Fruit fly (Drosophila melanogaster) whole organism, embryonic: ENCODE results near the gene jb.

Source experiments
- CG10147 ChIP-seq: fragments of 200-800 bp; sonication (Bioruptor generic); optimal IDR thresholded peaks from 2 replicates; lab custom pipeline; 2019; ENCODE audit warnings: missing biosample characterization, mild to moderate bottlenecking, missing genetic modification characterization, moderate library complexity
- CG10274 ChIP-seq: fragments of 200-800 bp; sonication (Bioruptor generic); optimal IDR thresholded peaks from 3 replicates; lab custom pipeline; 2017; ENCODE audit warnings: missing biosample characterization, mild to moderate bottlenecking, missing genetic modification characterization
- CG11247 ChIP-seq: fragments of 200-800 bp; sonication (Bioruptor generic); IDR thresholded peaks from 2 replicates; pipeline ENCODE4 v1.3.6; 2022; ENCODE audit warnings: missing biosample characterization, missing genetic modification characterization
- CG13424 ChIP-seq: fragments of 200-800 bp; sonication (Bioruptor generic); optimal IDR thresholded peaks from 2 replicates; lab custom pipeline; 2019; ENCODE audit warnings: missing biosample characterization, mild to moderate bottlenecking, missing genetic modification characterization, moderate library complexity
- CG14860 ChIP-seq: fragments of 200-800 bp; sonication (Bioruptor generic); IDR thresholded peaks from 3 replicates; pipeline ENCODE4 v1.3.6; 2022; ENCODE audit warnings: missing biosample characterization, missing genetic modification characterization; ENCODE audit not compliant: partially characterized antibody
- CG15601 ChIP-seq: fragments of 200-800 bp; sonication (Bioruptor generic); optimal IDR thresholded peaks from 3 replicates; lab custom pipeline; 2019; ENCODE audit warnings: missing biosample characterization, mild to moderate bottlenecking, missing genetic modification characterization, moderate library complexity
- CG1602 ChIP-seq: fragments of 200-800 bp; sonication (Bioruptor generic); optimal IDR thresholded peaks from 3 replicates; lab custom pipeline; 2016; ENCODE audit warnings: missing biosample characterization, missing genetic modification characterization
- CG1603 ChIP-seq: fragments of 200-800 bp; sonication (Bioruptor generic); optimal IDR thresholded peaks from 2 replicates; lab custom pipeline; 2019; ENCODE audit warnings: missing biosample characterization, mild to moderate bottlenecking, missing genetic modification characterization, moderate library complexity
- CG16813 ChIP-seq: fragments of 200-800 bp; sonication (Bioruptor generic); IDR thresholded peaks from 3 replicates; pipeline ENCODE4 v1.3.6; 2022; ENCODE audit warnings: missing biosample characterization, missing genetic modification characterization; ENCODE audit not compliant: partially characterized antibody
- CG16863 ChIP-seq: fragments of 200-800 bp; sonication (Bioruptor generic); optimal IDR thresholded peaks from 3 replicates; lab custom pipeline; 2016; ENCODE audit warnings: missing biosample characterization, missing genetic modification characterization
- CG18011 ChIP-seq: fragments of 200-800 bp; sonication (Bioruptor generic); optimal IDR thresholded peaks from 2 replicates; lab custom pipeline; 2017; ENCODE audit warnings: missing biosample characterization, missing genetic modification characterization, mild to moderate bottlenecking, moderate library complexity, missing genotype
- CG2199 ChIP-seq: fragments of 200-800 bp; sonication (Bioruptor generic); IDR thresholded peaks from 3 replicates; pipeline ENCODE4 v1.3.6; 2022; ENCODE audit warnings: missing biosample characterization, missing genetic modification characterization
- CG2712 ChIP-seq: fragments of 200-800 bp; optimal IDR thresholded peaks from 3 replicates; lab custom pipeline; 2019; ENCODE audit warnings: missing biosample characterization, mild to moderate bottlenecking, missing genetic modification characterization, moderate library complexity
- CG31224 ChIP-seq: fragments of 200-800 bp; sonication (Bioruptor generic); IDR thresholded peaks from 2 replicates; pipeline ENCODE4 v1.3.6; 2022; ENCODE audit warnings: missing biosample characterization, missing genetic modification characterization
- CG31388 ChIP-seq: fragments of 200-800 bp; sonication (Bioruptor generic); optimal IDR thresholded peaks from 2 replicates; lab custom pipeline; 2016; ENCODE audit warnings: missing biosample characterization, missing genetic modification characterization
- CG3163 ChIP-seq: fragments of 200-800 bp; sonication (Bioruptor generic); optimal IDR thresholded peaks from 3 replicates; lab custom pipeline; 2016; ENCODE audit warnings: missing biosample characterization, missing genetic modification characterization
- CG32767 ChIP-seq: fragments of 200-800 bp; sonication (Bioruptor generic); IDR thresholded peaks from 2 replicates; pipeline ENCODE4 v1.3.6; 2022; ENCODE audit warnings: missing biosample characterization, missing genetic modification characterization
- CG32772 ChIP-seq: fragments of 200-800 bp; sonication (Bioruptor generic); IDR thresholded peaks from 2 replicates; pipeline ENCODE4 v1.3.6; 2022; ENCODE audit warnings: missing biosample characterization, missing genetic modification characterization
- CG34422 ChIP-seq: fragments of 200-800 bp; sonication (Bioruptor generic); IDR thresholded peaks from 3 replicates; pipeline ENCODE4 v1.3.6; 2022; ENCODE audit warnings: missing biosample characterization, missing genetic modification characterization
- CG4424 ChIP-seq: fragments of 200-800 bp; sonication (Bioruptor generic); optimal IDR thresholded peaks from 3 replicates; lab custom pipeline; 2016; ENCODE audit warnings: missing biosample characterization, missing genetic modification characterization
- CG4854 ChIP-seq: fragments of 200-800 bp; sonication (Bioruptor generic); optimal IDR thresholded peaks from 2 replicates; lab custom pipeline; 2016; ENCODE audit warnings: missing biosample characterization, missing genetic modification characterization, inconsistent platforms
- CG7372 ChIP-seq: fragments of 200-800 bp; sonication (Bioruptor generic); IDR thresholded peaks from 2 replicates; pipeline ENCODE4 v1.3.6; 2022; ENCODE audit warnings: missing biosample characterization, missing genetic modification characterization
- CG7556 ChIP-seq: fragments of 200-800 bp; sonication (Bioruptor generic); optimal IDR thresholded peaks from 2 replicates; lab custom pipeline; 2017; ENCODE audit warnings: missing biosample characterization, mild to moderate bottlenecking, missing genetic modification characterization
- CG7786 ChIP-seq: fragments of 200-800 bp; sonication (Bioruptor generic); optimal IDR thresholded peaks from 2 replicates; lab custom pipeline; 2016; ENCODE audit warnings: missing biosample characterization, missing genetic modification characterization
- CG7987 ChIP-seq: fragments of 200-800 bp; sonication (Bioruptor generic); optimal IDR thresholded peaks from 2 replicates; lab custom pipeline; 2018; ENCODE audit warnings: missing biosample characterization, mild to moderate bottlenecking, missing genetic modification characterization, moderate library complexity
- CG8944 ChIP-seq: fragments of 200-800 bp; sonication (Bioruptor generic); optimal IDR thresholded peaks from 3 replicates; lab custom pipeline; 2016; ENCODE audit warnings: missing biosample characterization, missing genetic modification characterization
- CG9817 ChIP-seq: fragments of 200-800 bp; sonication (Bioruptor generic); optimal IDR thresholded peaks from 2 replicates; lab custom pipeline; 2018; ENCODE audit warnings: missing biosample characterization, mild to moderate bottlenecking, missing genetic modification characterization, moderate library complexity
- Dip3 ChIP-seq: fragments of 200-800 bp; sonication (Bioruptor generic); optimal IDR thresholded peaks from 3 replicates; lab custom pipeline; 2016; ENCODE audit warnings: missing biosample characterization, missing genetic modification characterization
- Dp ChIP-seq: fragments of 200-800 bp; sonication (Bioruptor generic); optimal IDR thresholded peaks from 2 replicates; lab custom pipeline; 2018; ENCODE audit warnings: missing biosample characterization, mild to moderate bottlenecking, missing genetic modification characterization, moderate library complexity
- HLH4C ChIP-seq: fragments of 200-800 bp; sonication (Bioruptor generic); IDR thresholded peaks from 3 replicates; pipeline ENCODE4 v1.3.6; 2022; ENCODE audit warnings: missing biosample characterization, missing genetic modification characterization; ENCODE audit not compliant: partially characterized antibody
- Lhr ChIP-seq: fragments of 200-800 bp; sonication (Bioruptor generic); optimal IDR thresholded peaks from 3 replicates; lab custom pipeline; 2017; ENCODE audit warnings: mild to moderate bottlenecking, missing biosample characterization, missing genetic modification reagents, missing genetic modification characterization
- Mad ChIP-seq: fragments of 200-800 bp; sonication (Bioruptor generic); optimal IDR thresholded peaks from 2 replicates; lab custom pipeline; 2016; ENCODE audit warnings: missing biosample characterization, missing genetic modification characterization
- Med ChIP-seq: fragments of 200-800 bp; sonication (Bioruptor generic); peaks from one replicate; lab custom pipeline; 2016; ENCODE audit warnings: missing biosample characterization, missing genetic modification characterization, mild to moderate bottlenecking, inconsistent platforms, moderate library complexity
- Oaz ChIP-seq: fragments of 200-800 bp; sonication (Bioruptor generic); IDR thresholded peaks from 2 replicates; pipeline ENCODE4 v1.3.6; 2022; ENCODE audit warnings: missing biosample characterization, missing genetic modification characterization
- Stat92E ChIP-seq, 3 experiments: fragments of >200 bp in 2 of 3; fragments of 200-800 bp in 1 of 3; sonication (Bioruptor generic) in 1 of 3; optimal IDR thresholded peaks; 2 replicates each; lab custom pipeline; 2017 to 2019; ENCODE audit warnings: missing biosample characterization in 3 of 3, missing genetic modification characterization in 3 of 3, mild to moderate bottlenecking in 1 of 3, moderate library complexity in 1 of 3
- bsh ChIP-seq, 2 experiments: fragments of 200-800 bp; sonication (Bioruptor generic); optimal IDR thresholded peaks; 2 replicates each; lab custom pipeline; 2017 to 2018; ENCODE audit warnings: mild to moderate bottlenecking in 2 of 2, missing biosample characterization in 2 of 2, missing genetic modification characterization in 2 of 2, moderate library complexity in 1 of 2
- cato ChIP-seq: fragments of 200-800 bp; sonication (Bioruptor generic); optimal IDR thresholded peaks from 2 replicates; lab custom pipeline; 2016; ENCODE audit warnings: missing biosample characterization, missing genetic modification characterization, borderline replicate concordance
- dan ChIP-seq: fragments of 200-800 bp; sonication (Bioruptor generic); IDR thresholded peaks from 2 replicates; pipeline ENCODE4 v1.3.6; 2022; ENCODE audit warnings: missing biosample characterization, missing genetic modification characterization
- en ChIP-seq: fragments of 200-800 bp; sonication (Bioruptor generic); optimal IDR thresholded peaks from 2 replicates; lab custom pipeline; 2016; ENCODE audit warnings: missing biosample characterization, missing genetic modification characterization
- gsb-n ChIP-seq: fragments of 200-800 bp; sonication (Bioruptor generic); optimal IDR thresholded peaks from 3 replicates; lab custom pipeline; 2018; ENCODE audit warnings: missing biosample characterization, mild to moderate bottlenecking, missing genetic modification characterization
- knrl ChIP-seq: fragments of 200-800 bp; sonication (Bioruptor generic); IDR thresholded peaks from 3 replicates; pipeline ENCODE4 v1.3.6; 2022; ENCODE audit warnings: missing biosample characterization, missing genetic modification characterization; ENCODE audit not compliant: partially characterized antibody
- lilli ChIP-seq: fragments of 200-800 bp; sonication (Bioruptor generic); optimal IDR thresholded peaks from 3 replicates; lab custom pipeline; 2016; ENCODE audit warnings: missing biosample characterization, missing genetic modification characterization
- lmd ChIP-seq: fragments of 200-800 bp; sonication (Bioruptor generic); IDR thresholded peaks from 2 replicates; pipeline ENCODE4 v1.3.6; 2022; ENCODE audit warnings: missing biosample characterization, missing genetic modification characterization
- luna ChIP-seq: fragments of 200-800 bp; sonication (Bioruptor generic); optimal IDR thresholded peaks from 2 replicates; lab custom pipeline; 2016; ENCODE audit warnings: missing biosample characterization, missing genetic modification characterization
- mam ChIP-seq: fragments of 200-800 bp; sonication (Bioruptor generic); optimal IDR thresholded peaks from 3 replicates; lab custom pipeline; 2016; ENCODE audit warnings: missing biosample characterization, missing genetic modification characterization
- pum ChIP-seq: fragments of 200-800 bp; sonication (Bioruptor generic); optimal IDR thresholded peaks from 2 replicates; lab custom pipeline; 2016; ENCODE audit warnings: missing biosample characterization, missing genetic modification characterization
- pzg ChIP-seq: fragments of 200-800 bp; sonication (Bioruptor generic); optimal IDR thresholded peaks from 3 replicates; lab custom pipeline; 2018; ENCODE audit warnings: missing biosample characterization, mild to moderate bottlenecking, missing genetic modification characterization, moderate library complexity
- sens ChIP-seq: fragments of 200-800 bp; sonication (Bioruptor generic); peaks from one replicate; lab custom pipeline; 2016; ENCODE audit warnings: missing biosample characterization, missing genetic modification characterization
- slbo ChIP-seq: fragments of 200-800 bp; sonication (Bioruptor generic); IDR thresholded peaks from 2 replicates; pipeline ENCODE4 v1.3.6; 2022; ENCODE audit warnings: missing biosample characterization, missing genetic modification characterization
- stc ChIP-seq: fragments of 200-800 bp; sonication (Bioruptor generic); IDR thresholded peaks from 2 replicates; pipeline ENCODE4 v1.3.6; 2022; ENCODE audit warnings: missing biosample characterization, missing genetic modification characterization
- tgo ChIP-seq: fragments of 200-800 bp; sonication (Bioruptor generic); IDR thresholded peaks from 3 replicates; pipeline ENCODE4 v1.3.6; 2022; ENCODE audit warnings: missing biosample characterization, missing genetic modification characterization
- wor ChIP-seq: fragments of 200-800 bp; sonication (Bioruptor generic); IDR thresholded peaks from 2 replicates; pipeline ENCODE4 v1.3.6; 2022; ENCODE audit warnings: missing biosample characterization, missing genetic modification characterization

jb gene

DNA sequence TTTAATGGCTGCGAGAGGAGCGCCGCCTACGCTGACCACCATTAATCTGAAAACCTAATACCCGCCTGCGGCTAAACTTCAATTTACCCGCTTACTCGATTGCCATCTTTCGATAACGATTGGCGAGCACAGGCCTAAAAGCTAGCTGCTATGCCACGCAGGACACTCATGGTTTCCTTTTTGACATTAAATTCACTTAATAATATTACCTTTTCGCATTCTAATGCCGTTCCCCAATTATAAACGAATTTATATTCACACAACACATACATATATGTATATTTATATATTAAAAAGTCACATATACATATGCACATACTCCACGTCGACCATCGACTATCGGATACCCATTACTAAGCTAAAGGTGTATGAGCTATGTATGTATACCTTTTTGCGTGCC is 973 bp downstream of the jb start (continued):
- TF ChIP-seq lilli (no peak), CG10147 (GFP tag; lab: Kevin White, UChicago) (no peak), lmd (GFP tag; lab: Robert Waterston, UW) (no peak), CG7556 (GFP tag; lab: Kevin White, UChicago) (no peak), CG2199 (GFP tag; lab: Robert Waterston, UW) (no peak), CG15601 (tag; lab: Kevin White, UChicago) (no peak), CG18011 (peak; percentile 95), CG1603 (no peak), CG10274 (GFP tag; lab: Kevin White, UChicago) (no peak), tgo (GFP tag; lab: Robert Waterston, UW) (no peak), bsh (GFP tag; optimal IDR thresholded peaks at IDR 0.05; lab: Kevin White, UChicago) (no peak), CG11247 (GFP tag; lab: Robert Waterston, UW) (no peak), slbo (no peak), CG3163 (GFP tag; lab: Kevin White, UChicago) (no peak), CG4854 (GFP tag; lab: Kevin White, UChicago) (no peak), CG2712 (tag; lab: Kevin White, UChicago) (no peak), Oaz (GFP tag; lab: Robert Waterston, UW) (no peak), HLH4C (GFP tag; lab: Robert Waterston, UW) (peak; percentile 80), CG14860 (GFP tag; lab: Robert Waterston, UW) (peak; percentile 73), CG7987 (GFP tag; lab: Kevin White, UChicago) (no peak), CG1602 (no peak), CG9817 (tag; lab: Kevin White, UChicago) (no peak), CG7372 (no peak), CG32767 (GFP tag; lab: Robert Waterston, UW) (no peak), pzg (GFP tag; lab: Kevin White, UChicago) (peak; percentile 21), CG31388 (GFP tag; lab: Kevin White, UChicago) (no peak), Dip3 (GFP tag; lab: Kevin White, UChicago) (no peak), luna (GFP tag; lab: Kevin White, UChicago) (no peak), wor (GFP tag; lab: Robert Waterston, UW) (no peak), en (no peak), mam (no peak), Med (GFP tag; lab: Kevin White, UChicago) (no peak), gsb-n (tag; lab: Kevin White, UChicago) (no peak), cato (GFP tag; lab: Kevin White, UChicago) (no peak), dan (GFP tag; lab: Robert Waterston, UW) (no peak), stc (GFP tag; lab: Robert Waterston, UW) (no peak), CG13424 (no peak), CG7786 (GFP tag; lab: Kevin White, UChicago) (no peak), knrl (GFP tag; lab: Robert Waterston, UW) (peak; percentile 36; the same call in 1 of the 3 replicates), Lhr (GFP tag; lab: Kevin White, UChicago) (no peak), CG31224 (no peak), CG4424 (no peak), Mad (GFP tag; lab: Kevin White, UChicago) (no peak), Stat92E (GFP tag; optimal IDR thresholded peaks at IDR 0.05; lab: Kevin White, UChicago) (no peak), CG16813 (GFP tag; lab: Robert Waterston, UW) (peak; percentile 78), CG8944 (no peak), Dp (GFP tag; lab: Kevin White, UChicago) (peak; percentile 66), CG34422 (GFP tag; lab: Robert Waterston, UW) (no peak), sens (GFP tag; lab: Kevin White, UChicago) (peak; percentile 11), CG16863 (no peak), CG32772 (GFP tag; lab: Robert Waterston, UW) (no peak), pum (GFP tag; lab: Kevin White, UChicago) (no peak)
